Fruit fly (Drosophila melanogaster): ENCODE data around the gene Gba1b.

Gba1b gene

dm6 chr3R:23704383-23705033, at the start of gene Gba1b:
Gba1b (plus strand) TSS chr3R:23704804.
- TF ChIP-seq usp (GFP tag; optimal IDR thresholded peaks at IDR 0.05) = no peak
- no peak for TF ChIP-seq psq (optimal IDR thresholded peaks at IDR 0.05)
- TF ChIP-seq CG8478 (optimal IDR thresholded peaks at IDR 0.05) = no peak
- no peak for TF ChIP-seq Dll (optimal IDR thresholded peaks at IDR 0.05)
- no peak for TF ChIP-seq pan (optimal IDR thresholded peaks at IDR 0.05)
- no peak for TF ChIP-seq EcR (GFP tag; optimal IDR thresholded peaks at IDR 0.05)

- TF ChIP-seq Dll (optimal IDR thresholded peaks at IDR 0.05) (no peak), pan (optimal IDR thresholded peaks at IDR 0.05) (no peak), EcR (GFP tag; optimal IDR thresholded peaks at IDR 0.05) (no peak), usp (GFP tag; optimal IDR thresholded peaks at IDR 0.05) (no peak), psq (optimal IDR thresholded peaks at IDR 0.05) (no peak), CG8478 (optimal IDR thresholded peaks at IDR 0.05) (no peak)
These were observed 49.1 kb upstream of the Gba1b start for dm6 chr3R:23655501-23655900.

DNA sequence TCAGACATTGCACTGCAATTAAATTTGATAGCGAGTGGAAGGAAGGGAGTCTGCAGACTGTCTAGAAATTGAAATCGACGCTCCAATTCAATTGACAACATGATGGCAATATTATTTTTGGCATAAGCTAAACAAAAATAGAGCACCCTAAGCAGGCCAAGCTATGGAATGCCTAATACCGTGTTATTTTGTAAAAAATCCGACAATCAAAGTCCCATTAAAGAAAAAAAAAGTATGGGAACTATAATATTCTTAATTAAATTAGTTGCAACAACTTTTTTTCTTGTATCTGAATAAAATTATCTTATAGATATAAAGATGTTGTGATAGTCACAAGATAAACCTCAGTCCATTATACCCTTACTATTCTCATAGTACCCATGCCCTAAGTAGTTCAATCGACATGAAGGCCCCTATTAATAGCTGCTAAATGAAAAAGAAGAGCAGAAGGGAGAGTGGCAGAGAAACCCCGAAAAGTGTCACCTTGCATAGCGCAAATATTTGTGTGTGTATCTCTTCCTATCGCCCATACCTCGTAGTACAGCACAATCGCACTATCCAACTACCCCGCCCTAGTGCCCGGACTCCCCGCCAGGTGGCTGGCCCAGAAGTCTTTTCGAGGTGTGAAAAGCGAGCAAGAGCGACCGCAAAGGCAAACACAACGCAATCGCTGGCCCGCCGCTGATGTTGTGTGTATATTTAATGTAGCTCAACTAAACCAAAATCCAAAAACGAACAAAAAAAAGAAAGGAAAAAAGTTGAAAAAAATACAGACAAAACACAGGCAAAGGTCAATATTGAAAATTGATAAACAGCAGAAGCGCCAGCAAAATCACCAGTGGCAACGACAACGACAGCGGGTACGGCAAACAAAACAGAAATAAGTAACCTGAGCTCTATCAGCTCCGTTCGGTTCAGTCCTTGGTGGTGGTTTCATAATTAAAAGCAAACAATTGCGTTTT, 47.0 kb upstream of the Gba1b start:
- no peak for TF ChIP-seq pan (optimal IDR thresholded peaks at IDR 0.05)
- TF ChIP-seq Dll (optimal IDR thresholded peaks at IDR 0.05) = no peak
- TF ChIP-seq CG8478 (optimal IDR thresholded peaks at IDR 0.05) = no peak
- no peak for TF ChIP-seq psq (optimal IDR thresholded peaks at IDR 0.05)
- TF ChIP-seq EcR (GFP tag; optimal IDR thresholded peaks at IDR 0.05) = no peak
- no peak for TF ChIP-seq usp (GFP tag; optimal IDR thresholded peaks at IDR 0.05)

DNA sequence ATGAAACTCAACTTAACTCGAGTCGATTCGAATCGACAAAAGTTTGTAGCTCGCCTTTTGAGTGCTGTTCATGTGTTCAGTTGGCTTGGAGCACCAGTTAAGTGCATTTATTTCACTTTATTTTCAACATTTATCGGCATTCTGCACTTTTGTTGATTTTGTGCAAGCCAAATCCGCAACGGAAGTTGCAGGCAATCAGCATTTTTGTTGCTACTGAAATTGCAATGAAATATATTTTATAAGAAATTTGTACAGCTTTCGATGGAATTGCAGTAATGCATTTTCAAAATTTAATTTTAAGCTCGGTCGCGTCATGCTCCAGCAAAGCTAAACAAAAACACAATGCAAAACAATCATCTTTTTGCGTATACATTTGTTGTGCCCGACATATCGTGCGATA, 45.7 kb upstream of the Gba1b start:
- TF ChIP-seq CG8478 (optimal IDR thresholded peaks at IDR 0.05) (no peak), usp (GFP tag; optimal IDR thresholded peaks at IDR 0.05) (no peak), Dll (optimal IDR thresholded peaks at IDR 0.05) (no peak), pan (optimal IDR thresholded peaks at IDR 0.05) (no peak), psq (optimal IDR thresholded peaks at IDR 0.05) (no peak)

DNA sequence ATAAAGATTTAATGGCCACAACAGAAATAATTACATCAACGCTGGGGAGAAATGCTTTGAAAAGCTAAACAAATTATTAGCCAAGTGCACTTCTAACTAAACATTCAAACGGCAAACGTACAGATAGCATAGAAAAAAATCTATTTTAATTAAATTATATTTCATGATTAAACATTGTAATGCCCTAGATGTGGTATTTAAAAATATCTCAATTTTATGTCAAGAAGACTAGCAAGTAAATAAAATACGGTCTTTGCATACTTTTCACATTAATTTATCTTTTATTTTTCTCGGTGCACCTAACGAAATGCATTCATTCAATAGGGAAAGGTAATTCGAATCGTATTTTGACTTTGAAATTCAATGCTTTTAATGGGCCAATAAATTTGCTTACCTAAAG, 45.0 kb upstream of the Gba1b start:
- TF ChIP-seq usp (GFP tag; optimal IDR thresholded peaks at IDR 0.05) (no peak), CG8478 (optimal IDR thresholded peaks at IDR 0.05) (no peak), psq (optimal IDR thresholded peaks at IDR 0.05) (no peak), EcR (GFP tag; optimal IDR thresholded peaks at IDR 0.05) (no peak), Dll (optimal IDR thresholded peaks at IDR 0.05) (no peak), pan (optimal IDR thresholded peaks at IDR 0.05) (no peak)

dm6 chr3R:23662782-23663181, 41.8 kb upstream of the Gba1b start:
- no peak for TF ChIP-seq psq (optimal IDR thresholded peaks at IDR 0.05)
- TF ChIP-seq usp (GFP tag; optimal IDR thresholded peaks at IDR 0.05) = no peak
- no peak for TF ChIP-seq Dll (optimal IDR thresholded peaks at IDR 0.05)
- no peak for TF ChIP-seq CG8478 (optimal IDR thresholded peaks at IDR 0.05)
- TF ChIP-seq pan (optimal IDR thresholded peaks at IDR 0.05) = no peak
- TF ChIP-seq EcR (GFP tag; optimal IDR thresholded peaks at IDR 0.05) = no peak

DNA sequence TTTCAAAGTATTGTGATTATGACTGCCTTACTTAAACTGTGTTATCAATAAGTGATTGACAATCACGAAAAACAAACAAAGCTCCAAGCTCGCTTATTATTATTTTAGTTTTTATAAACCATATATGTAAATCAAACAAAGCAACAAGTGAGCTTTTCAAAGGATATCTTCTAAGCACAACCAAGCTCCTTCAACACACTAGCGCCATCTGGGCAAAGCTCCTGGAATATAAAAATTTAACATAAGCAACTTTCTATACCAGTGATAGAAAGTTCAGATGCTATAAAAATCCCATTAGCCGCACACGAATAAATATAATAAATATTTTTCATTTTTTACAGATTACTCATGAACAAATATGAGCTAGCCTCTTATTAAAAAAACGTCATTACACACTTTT, 40.2 kb upstream of the Gba1b start:
- TF ChIP-seq pan (optimal IDR thresholded peaks at IDR 0.05) (no peak), CG8478 (optimal IDR thresholded peaks at IDR 0.05) (no peak), usp (GFP tag; optimal IDR thresholded peaks at IDR 0.05) (no peak), EcR (GFP tag; optimal IDR thresholded peaks at IDR 0.05) (no peak), psq (optimal IDR thresholded peaks at IDR 0.05) (no peak), Dll (optimal IDR thresholded peaks at IDR 0.05) (no peak)

dm6 chr3R:23666672-23667211, 37.9 kb upstream of the Gba1b start:
- TF ChIP-seq EcR (GFP tag; optimal IDR thresholded peaks at IDR 0.05) (no peak), pan (optimal IDR thresholded peaks at IDR 0.05) (no peak), psq (optimal IDR thresholded peaks at IDR 0.05) (no peak), Dll (optimal IDR thresholded peaks at IDR 0.05) (no peak)

- TF ChIP-seq psq (optimal IDR thresholded peaks at IDR 0.05) (no peak), EcR (GFP tag; optimal IDR thresholded peaks at IDR 0.05) (no peak), Dll (optimal IDR thresholded peaks at IDR 0.05) (no peak), usp (GFP tag; optimal IDR thresholded peaks at IDR 0.05) (no peak), pan (optimal IDR thresholded peaks at IDR 0.05) (no peak), CG8478 (optimal IDR thresholded peaks at IDR 0.05) (no peak)
These were observed 37.2 kb upstream of the Gba1b start for dm6 chr3R:23667451-23667850.

dm6 chr3R:23668583-23668982, 36.0 kb upstream of the Gba1b start:
- TF ChIP-seq CG8478 (optimal IDR thresholded peaks at IDR 0.05) (no peak), usp (GFP tag; optimal IDR thresholded peaks at IDR 0.05) (no peak), psq (optimal IDR thresholded peaks at IDR 0.05) (no peak), Dll (optimal IDR thresholded peaks at IDR 0.05) (no peak), pan (optimal IDR thresholded peaks at IDR 0.05) (no peak)

DNA sequence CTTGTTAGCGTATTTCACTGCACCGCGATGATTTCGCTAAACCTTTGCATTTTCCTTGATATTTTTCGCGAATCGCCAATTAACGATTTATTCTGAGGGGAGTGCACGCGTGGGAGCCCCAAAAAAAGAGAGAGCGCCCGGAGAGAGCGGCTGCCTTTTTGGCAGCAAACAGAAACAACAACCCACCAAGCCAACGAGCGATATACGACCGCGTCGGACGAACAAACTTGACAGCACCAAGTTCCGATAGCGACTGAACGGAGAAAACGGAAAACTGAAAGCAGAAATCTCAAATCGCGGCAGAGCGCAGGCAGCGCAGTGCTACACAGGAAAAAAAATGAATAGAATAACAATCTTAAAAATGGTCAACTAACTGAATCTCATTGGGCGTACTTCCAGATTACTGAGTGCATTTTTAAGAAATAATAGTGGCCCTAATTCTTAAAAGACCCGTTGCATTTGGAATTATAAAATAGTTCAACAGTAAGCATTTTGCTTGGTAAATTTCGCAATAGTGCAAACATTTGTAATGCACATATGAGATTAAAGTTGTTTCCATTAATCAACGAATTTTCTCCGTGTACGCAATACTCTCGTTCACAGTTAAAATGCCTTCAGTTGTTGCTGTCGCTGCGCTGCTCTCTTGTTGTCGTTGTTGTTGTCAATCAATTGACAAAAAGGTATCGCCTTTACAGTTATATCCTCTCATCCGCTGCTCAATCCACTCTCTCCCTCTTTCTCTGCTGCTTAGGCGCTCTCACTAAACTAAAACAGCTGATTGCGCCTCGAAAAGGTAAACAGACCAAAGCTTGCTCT, 35.0 kb upstream of the Gba1b start, which contains the start of gene CG31145:
Gene CG31145, minus strand, starts transcription at position 259 of the 816 bp plus-strand sequence.
- TF ChIP-seq Dll (optimal IDR thresholded peaks at IDR 0.05) (peak; percentile 68), usp (GFP tag; optimal IDR thresholded peaks at IDR 0.05) (no peak), pan (optimal IDR thresholded peaks at IDR 0.05) (peak; percentile 23)
